Fruit fly (Drosophila melanogaster): ENCODE results near the gene GstT3.

GstT3 gene

dm6 chrX:20507785-20508184, 40.5 kb downstream of the GstT3 start (continued):
- TF ChIP-seq org-1 (GFP tag; optimal IDR thresholded peaks at IDR 0.05) (peak; percentile 17), Bteb2 (GFP tag; optimal IDR thresholded peaks at IDR 0.05) (no peak), CG17568 (GFP tag; optimal IDR thresholded peaks at IDR 0.05) (no peak), ATbp (GFP tag; optimal IDR thresholded peaks at IDR 0.05) (peak; percentile 59), CG9932 (GFP tag; IDR thresholded peaks at IDR 0.05) (peak; percentile 33; the same call in 1 of the 2 replicates), CoRest (tag; optimal IDR thresholded peaks at IDR 0.05) (peak; percentile 53), fd64A (GFP tag; optimal IDR thresholded peaks at IDR 0.05) (no peak), Ets65A (GFP tag) (peak; percentile 29), insv (GFP tag; optimal IDR thresholded peaks at IDR 0.05) (no peak), CG7556 (GFP tag; optimal IDR thresholded peaks at IDR 0.05) (peak; percentile 59), HLH54F (GFP tag; optimal IDR thresholded peaks at IDR 0.05) (peak; percentile 14), pnt (GFP tag; optimal IDR thresholded peaks at IDR 0.05) (peak; percentile 17), sug (tag; optimal IDR thresholded peaks at IDR 0.05) (peak; percentile 5), hkb (optimal IDR thresholded peaks at IDR 0.05) (no peak), hkb (GFP tag; IDR thresholded peaks at IDR 0.05) (peak; percentile 45; the same call in 1 of the 2 replicates), CG14965 (GFP tag; optimal IDR thresholded peaks at IDR 0.05; ENCODE audit: borderline replicate concordance) (no peak), tup (GFP tag; optimal IDR thresholded peaks at IDR 0.05) (no peak), CG4730 (GFP tag; IDR thresholded peaks at IDR 0.05) (peak; percentile 30; the same call in 1 of the 2 replicates), ranshi (GFP tag; IDR thresholded peaks at IDR 0.05) (0 out of 2 replicates have a peak, but pooled peaks have one; percentile 24), Hand (GFP tag; optimal IDR thresholded peaks at IDR 0.05) (no peak), Pdp1 (GFP tag; optimal IDR thresholded peaks at IDR 0.05) (peak; percentile 18 to 45), Abd-B (GFP tag; optimal IDR thresholded peaks at IDR 0.05) (peak; percentile 43), CG17186 (GFP tag; optimal IDR thresholded peaks at IDR 0.05) (no peak), Atf6 (GFP tag; IDR thresholded peaks at IDR 0.05) (0 out of 2 replicates have a peak, but pooled peaks have one; percentile 39), fd102C (GFP tag; optimal IDR thresholded peaks at IDR 0.05) (no peak), CG13775 (GFP tag; optimal IDR thresholded peaks at IDR 0.05) (peak; percentile 5), fu2 (GFP tag; optimal IDR thresholded peaks at IDR 0.05) (no peak), YL-1 (GFP tag; optimal IDR thresholded peaks at IDR 0.05) (no peak), CG30431 (GFP tag; optimal IDR thresholded peaks at IDR 0.05) (peak; percentile 36), Dad (GFP tag; optimal IDR thresholded peaks at IDR 0.05) (peak; percentile 8), Optix (GFP tag; IDR thresholded peaks at IDR 0.05) (0 out of 3 replicates have a peak, but pooled peaks have one; percentile 10), CG11456 (GFP tag; IDR thresholded peaks at IDR 0.05) (0 out of 3 replicates have a peak, but pooled peaks have one; percentile 55), fd96Cb (tag; optimal IDR thresholded peaks at IDR 0.05) (peak; percentile 37), CG6689 (GFP tag; IDR thresholded peaks at IDR 0.05) (peak; percentile 50), Mrtf (GFP tag; IDR thresholded peaks at IDR 0.05) (0 out of 3 replicates have a peak, but pooled peaks have one; percentile 34), CG1529 (GFP tag; optimal IDR thresholded peaks at IDR 0.05) (peak; percentile 17), CG1602 (GFP tag; optimal IDR thresholded peaks at IDR 0.05) (peak; percentile 31), cwo (GFP tag; optimal IDR thresholded peaks at IDR 0.05) (peak; percentile 30), Sry-δ (GFP tag; optimal IDR thresholded peaks at IDR 0.05) (no peak), mirr (GFP tag; optimal IDR thresholded peaks at IDR 0.05) (no peak), Gug (GFP tag; IDR thresholded peaks at IDR 0.05) (peak; percentile 46; the same call in 1 of the 4 replicates), prd (optimal IDR thresholded peaks at IDR 0.05) (no peak), prd (GFP tag; IDR thresholded peaks at IDR 0.05) (peak; percentile 54; the same call in 1 of the 3 replicates), bsh (GFP tag; optimal IDR thresholded peaks at IDR 0.05) (peak; percentile 8 to 37), lab (GFP tag; optimal IDR thresholded peaks at IDR 0.05) (peak; percentile 68), crc (GFP tag; optimal IDR thresholded peaks at IDR 0.05) (no peak), pho (GFP tag; optimal IDR thresholded peaks at IDR 0.05) (no peak), zfh2 (GFP tag; optimal IDR thresholded peaks at IDR 0.05) (peak; percentile 4), E2f2 (GFP tag; IDR thresholded peaks at IDR 0.05) (peak; percentile 34), sens (GFP tag) (peak; percentile 89), chn (GFP tag; optimal IDR thresholded peaks at IDR 0.05) (peak; percentile 3)

Measured in whole organism, embryonic.